Worm (Caenorhabditis elegans): Measurements from ENCODE around the gene snt-6.

snt-6 gene

ce11 chrII:701371-702139, 48.5 kb downstream of the snt-6 start, which contains the start of gene thoc-1:
TSS of gene thoc-1 (plus strand) at chrII:702107.
- no peak for TF ChIP-seq unc-120 (tag; optimal IDR thresholded peaks at IDR 0.05; ENCODE audit: poor library complexity, severe bottlenecking)
- no peak for TF ChIP-seq zip-8 (tag; optimal IDR thresholded peaks at IDR 0.05)
- TF ChIP-seq unc-62 (GFP tag; optimal IDR thresholded peaks at IDR 0.05) = no peak
- no peak for TF ChIP-seq bed-3 (GFP tag; optimal IDR thresholded peaks at IDR 0.05)
- TF ChIP-seq mls-2 (tag; optimal IDR thresholded peaks at IDR 0.05) = no peak
- no peak for TF ChIP-seq M03D4.4 (tag; optimal IDR thresholded peaks at IDR 0.05)
- no peak for TF ChIP-seq drap-1 (GFP tag; optimal IDR thresholded peaks at IDR 0.05)
- TF ChIP-seq nhr-76 (tag; optimal IDR thresholded peaks at IDR 0.05) = no peak
- TF ChIP-seq nhr-237 (tag; optimal IDR thresholded peaks at IDR 0.05) = no peak
- TF ChIP-seq hlh-1 (tag; optimal IDR thresholded peaks at IDR 0.05) = no peak
- TF ChIP-seq ceh-39 (tag; optimal IDR thresholded peaks at IDR 0.05) = no peak
- no peak for TF ChIP-seq pha-4 (tag; optimal IDR thresholded peaks at IDR 0.05)
- TF ChIP-seq blmp-1 (tag; optimal IDR thresholded peaks at IDR 0.05) = no peak

ce11 chrII:701025-701370, 49.0 kb downstream of the snt-6 start, which contains the start of gene T02H6.11:
TSS of gene T02H6.11 (minus strand) at chrII:701125.
- TF ChIP-seq M03D4.4 (tag; optimal IDR thresholded peaks at IDR 0.05) (no peak), zip-8 (tag; optimal IDR thresholded peaks at IDR 0.05) (no peak), bed-3 (GFP tag; optimal IDR thresholded peaks at IDR 0.05) (no peak), nhr-76 (tag; optimal IDR thresholded peaks at IDR 0.05) (no peak), mep-1 (tag; optimal IDR thresholded peaks at IDR 0.05) (no peak), lin-32 (GFP tag; optimal IDR thresholded peaks at IDR 0.05) (no peak), unc-39 (tag; optimal IDR thresholded peaks at IDR 0.05) (no peak), lin-13 (tag; optimal IDR thresholded peaks at IDR 0.05) (no peak), sptf-1 (tag; optimal IDR thresholded peaks at IDR 0.05) (no peak), elt-1 (tag; optimal IDR thresholded peaks at IDR 0.05; ENCODE audit: borderline replicate concordance, insufficient read depth) (no peak), ceh-83 (GFP tag; optimal IDR thresholded peaks at IDR 0.05) (no peak), snpc-4 (tag; optimal IDR thresholded peaks at IDR 0.05) (no peak)
